Worm (Caenorhabditis elegans) whole organism, L3 larva: ENCODE measurements around the gene Y36E3A.2.

Source experiments
- ama-1 ChIP-seq: fragments of 150-350 bp; optimal IDR thresholded peaks from 2 replicates; lab custom pipeline; 2018
- ceh-16 ChIP-seq: sonication (generic microtip); optimal IDR thresholded peaks from 2 replicates; lab custom pipeline; 2017; ENCODE audit warnings: missing biosample characterization, missing genetic modification characterization
- ceh-28 ChIP-seq: fragments of 150-350 bp; optimal IDR thresholded peaks from 2 replicates; lab custom pipeline; 2014; ENCODE audit warnings: missing biosample characterization, missing genetic modification reagents, missing genetic modification characterization
- ceh-9 ChIP-seq: sonication (generic microtip); optimal IDR thresholded peaks from 2 replicates; lab custom pipeline; 2018; ENCODE audit warnings: missing biosample characterization, missing genetic modification characterization
- daf-12 ChIP-seq: fragments of 150-350 bp; optimal IDR thresholded peaks from 2 replicates; lab custom pipeline; 2014; ENCODE audit warnings: missing biosample characterization, missing genetic modification reagents, missing genetic modification characterization
- egl-5 ChIP-seq: fragments of 150-350 bp; optimal IDR thresholded peaks from 2 replicates; lab custom pipeline; 2017; ENCODE audit warnings: missing biosample characterization, missing genetic modification reagents, missing genetic modification characterization, inconsistent platforms
- elt-1 ChIP-seq: fragments of 150-350 bp; optimal IDR thresholded peaks from 2 replicates; lab custom pipeline; 2014; ENCODE audit warnings: missing biosample characterization, missing genetic modification characterization
- elt-2 ChIP-seq: sonication (generic microtip); optimal IDR thresholded peaks from 2 replicates; lab custom pipeline; 2016; ENCODE audit warnings: missing genetic modification reagents, mild to moderate bottlenecking, missing genetic modification characterization, missing compliant biosample characterization
- elt-3 ChIP-seq, 3 experiments: fragments of 150-350 bp in 1 of 3; sonication (generic microtip) in 2 of 3; optimal IDR thresholded peaks; 2 replicates in 2 of 3; 4 replicates in 1 of 3; lab custom pipeline; 2014 to 2017; ENCODE audit warnings: missing biosample characterization in 3 of 3, missing genetic modification characterization in 3 of 3
- eor-1 ChIP-seq, 2 experiments: fragments of 150-350 bp; optimal IDR thresholded peaks; 2 replicates each; lab custom pipeline; 2014 to 2018; ENCODE audit warnings: missing biosample characterization in 2 of 2, missing genetic modification characterization in 2 of 2
- fkh-10 ChIP-seq: sonication (generic microtip); optimal IDR thresholded peaks from 2 replicates; lab custom pipeline; 2017; ENCODE audit warnings: missing biosample characterization, missing genetic modification reagents, missing genetic modification characterization
- fkh-2 ChIP-seq: fragments of 150-350 bp; optimal IDR thresholded peaks from 2 replicates; lab custom pipeline; 2014; ENCODE audit warnings: missing biosample characterization, missing genetic modification reagents, missing genetic modification characterization
- jun-1 ChIP-seq: fragments of 150-350 bp; optimal IDR thresholded peaks from 2 replicates; lab custom pipeline; 2014; ENCODE audit warnings: missing biosample characterization, missing genetic modification reagents, missing genetic modification characterization
- lin-15B ChIP-seq: fragments of 150-350 bp; optimal IDR thresholded peaks from 2 replicates; lab custom pipeline; 2014; ENCODE audit warnings: missing biosample characterization, missing genetic modification characterization
- lin-39 ChIP-seq: fragments of 150-350 bp; optimal IDR thresholded peaks from 2 replicates; lab custom pipeline; 2018; ENCODE audit warnings: missing biosample characterization, missing genetic modification reagents, missing genetic modification characterization
- lsy-12 ChIP-seq: sonication (generic microtip); optimal IDR thresholded peaks from 2 replicates; lab custom pipeline; 2016; ENCODE audit warnings: mild to moderate bottlenecking, missing genetic modification characterization, missing compliant biosample characterization
- mml-1 ChIP-seq: fragments of 150-350 bp; sonication (generic microtip); optimal IDR thresholded peaks from 3 replicates; lab custom pipeline; 2014; ENCODE audit warnings: missing biosample characterization, missing genetic modification characterization
- nfya-1 ChIP-seq: sonication (generic microtip); optimal IDR thresholded peaks from 2 replicates; lab custom pipeline; 2017; ENCODE audit warnings: missing genetic modification characterization, mild to moderate bottlenecking, missing compliant biosample characterization, antibody characterized with exemption, moderate library complexity; ENCODE audit not compliant: insufficient read depth
- nhr-11 ChIP-seq: fragments of 150-350 bp; optimal IDR thresholded peaks from 2 replicates; lab custom pipeline; 2014; ENCODE audit warnings: missing biosample characterization, missing genetic modification characterization
- nhr-12 ChIP-seq: fragments of 150-350 bp; optimal IDR thresholded peaks from 2 replicates; lab custom pipeline; 2014; ENCODE audit warnings: missing biosample characterization, missing genetic modification characterization
- nhr-23 ChIP-seq: fragments of 150-350 bp; optimal IDR thresholded peaks from 2 replicates; lab custom pipeline; 2014; ENCODE audit warnings: missing biosample characterization, missing genetic modification reagents, missing genetic modification characterization
- nhr-237 ChIP-seq: fragments of 150-350 bp; optimal IDR thresholded peaks from 2 replicates; lab custom pipeline; 2014; ENCODE audit warnings: missing biosample characterization, missing genetic modification characterization
- nhr-25 ChIP-seq: sonication (generic microtip); optimal IDR thresholded peaks from 2 replicates; lab custom pipeline; 2017; ENCODE audit warnings: missing biosample characterization, missing genetic modification characterization
- nhr-77 ChIP-seq: fragments of 150-350 bp; optimal IDR thresholded peaks from 2 replicates; lab custom pipeline; 2014; ENCODE audit warnings: missing biosample characterization, missing genetic modification characterization
- pha-4 ChIP-seq: fragments of 150-350 bp; optimal IDR thresholded peaks from 2 replicates; lab custom pipeline; 2014; ENCODE audit warnings: missing biosample characterization, missing genetic modification reagents, missing genetic modification characterization
- pqm-1 ChIP-seq: fragments of 150-350 bp; optimal IDR thresholded peaks from 2 replicates; lab custom pipeline; 2017; ENCODE audit warnings: missing biosample characterization, missing genetic modification characterization, inconsistent platforms
- sea-2 ChIP-seq: fragments of 150-350 bp; sonication (generic microtip); optimal IDR thresholded peaks from 4 replicates; lab custom pipeline; 2014; ENCODE audit warnings: missing biosample characterization, missing genetic modification reagents, missing genetic modification characterization
- unc-39 ChIP-seq: sonication (generic microtip); optimal IDR thresholded peaks from 4 replicates; lab custom pipeline; 2017; ENCODE audit warnings: missing biosample characterization, missing genetic modification characterization
- unc-62 ChIP-seq: fragments of 150-350 bp; sonication (generic microtip); optimal IDR thresholded peaks from 4 replicates; lab custom pipeline; 2014; ENCODE audit warnings: missing biosample characterization, missing genetic modification reagents, missing genetic modification characterization
- zag-1 ChIP-seq: fragments of 150-350 bp; optimal IDR thresholded peaks from 2 replicates; lab custom pipeline; 2014; ENCODE audit warnings: missing biosample characterization, missing genetic modification characterization
- ztf-11 ChIP-seq: fragments of 150-350 bp; optimal IDR thresholded peaks from 2 replicates; lab custom pipeline; 2014; ENCODE audit warnings: missing biosample characterization, missing genetic modification characterization
- ztf-4 ChIP-seq: fragments of 150-350 bp; optimal IDR thresholded peaks from 2 replicates; lab custom pipeline; 2014; ENCODE audit warnings: missing biosample characterization, missing genetic modification characterization

Gene Y36E3A.2

DNA sequence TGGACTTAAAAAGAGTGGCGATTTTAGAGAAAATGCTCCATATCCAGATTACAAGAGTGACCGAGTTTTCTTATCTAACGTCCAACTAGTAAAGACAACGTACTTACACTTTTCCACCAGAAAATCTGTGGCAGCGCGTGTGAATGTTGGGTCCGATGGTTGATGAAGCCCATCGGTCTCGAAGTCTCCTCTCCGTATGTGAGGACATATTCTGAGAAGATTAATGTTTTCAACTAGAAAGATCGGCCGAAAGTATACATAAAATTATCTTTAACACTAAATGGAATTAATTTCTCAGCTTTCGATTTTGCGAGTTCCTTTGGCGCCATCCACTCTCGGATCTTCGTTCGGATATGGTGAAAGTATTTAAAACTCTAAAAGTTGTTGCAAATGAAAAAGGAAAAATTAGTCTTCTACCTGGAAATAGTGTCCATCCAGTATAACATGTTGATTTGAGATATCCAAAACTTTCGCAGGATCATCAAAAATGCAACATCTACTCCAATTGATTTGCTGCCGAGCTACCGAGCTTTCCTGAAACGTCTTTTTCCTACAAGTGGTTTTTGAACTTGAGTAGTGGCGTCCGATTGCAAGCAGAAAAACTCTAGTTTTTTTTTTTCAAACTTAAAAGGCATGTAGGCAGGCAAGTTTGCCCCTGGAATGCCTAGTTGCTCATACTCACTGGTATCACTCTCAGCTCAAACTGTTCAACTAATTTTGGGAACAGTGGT lies 5.6 kb downstream of the Y36E3A.2 start:
- TF ChIP-seq eor-1 (tag; optimal IDR thresholded peaks at IDR 0.05; lab: Kevin White, UChicago) (no peak), ceh-28 (tag; lab: Kevin White, UChicago) (no peak), fkh-2 (tag; lab: Kevin White, UChicago) (no peak), unc-62 (no peak), elt-1 (tag; lab: Kevin White, UChicago) (no peak)
- TF ChIP-seq, all 47 proteins: peak for 0

ce11 chrV:15432457-15432856 lies 6.6 kb downstream of the Y36E3A.2 start, which contains the start of gene T26H5.8:
TSS of gene T26H5.8 (minus strand) at chrV:15432726.
- TF ChIP-seq egl-5 (tag; lab: Kevin White, UChicago): no peak
- no peak for TF ChIP-seq ceh-28 (tag; lab: Kevin White, UChicago)
- TF ChIP-seq ceh-16 (tag; lab: Kevin White, UChicago): no peak
- no peak for TF ChIP-seq fkh-10 (GFP tag; lab: Kevin White, UChicago)
- TF ChIP-seq nhr-11 (tag; lab: Kevin White, UChicago): no peak
- TF ChIP-seq ceh-9 (tag; lab: Kevin White, UChicago): no peak
- no peak for TF ChIP-seq lsy-12 (tag; lab: Kevin White, UChicago)
- TF ChIP-seq pqm-1 (tag; lab: Kevin White, UChicago): peak; percentile 86
- TF ChIP-seq nhr-237 (tag; lab: Kevin White, UChicago): no peak
- no peak for TF ChIP-seq nhr-25 (tag; lab: Kevin White, UChicago)
- TF ChIP-seq unc-39: no peak
- TF ChIP-seq elt-2: peak; percentile 56
- TF ChIP-seq zag-1 (tag; lab: Kevin White, UChicago): no peak
- TF ChIP-seq jun-1 (tag; lab: Kevin White, UChicago): no peak
- TF ChIP-seq elt-1 (tag; lab: Kevin White, UChicago): no peak
- no peak for TF ChIP-seq nhr-77 (tag; lab: Kevin White, UChicago)
- peak; percentile 90 for TF ChIP-seq pha-4
- TF ChIP-seq nhr-12 (tag; lab: Kevin White, UChicago): no peak
- no peak for TF ChIP-seq nhr-23 (tag; lab: Kevin White, UChicago)
- no peak for TF ChIP-seq fkh-2 (tag; lab: Kevin White, UChicago)
- TF ChIP-seq eor-1 (tag; optimal IDR thresholded peaks at IDR 0.05; lab: Kevin White, UChicago): no peak

DNA sequence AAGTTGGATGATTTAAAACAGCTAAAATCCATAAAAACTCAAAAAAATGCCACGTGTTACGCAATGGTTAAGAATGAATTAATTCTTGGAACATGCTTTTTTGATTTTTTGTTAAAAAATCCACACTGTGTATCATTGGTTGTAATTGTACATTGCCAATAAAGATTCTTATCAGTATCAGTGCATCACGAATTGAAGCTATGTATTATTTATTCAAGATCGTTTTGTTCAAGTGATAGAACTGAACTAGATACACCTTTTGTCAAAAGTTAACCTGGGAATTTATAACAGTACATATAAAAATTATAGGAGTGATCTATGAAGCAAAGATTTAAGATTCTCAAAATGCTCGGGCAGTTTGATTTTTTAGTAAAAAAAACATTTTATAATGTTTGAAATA lies 8.8 kb downstream of the Y36E3A.2 start:
- TF ChIP-seq ceh-28 (tag; lab: Kevin White, UChicago) (no peak), pqm-1 (tag; lab: Kevin White, UChicago) (peak; percentile 62), elt-2 (peak; percentile 37), pha-4 (peak; percentile 39)

ce11 chrV:15436133-15436532 lies 10.3 kb downstream of the Y36E3A.2 start:
- TF ChIP-seq pqm-1 (tag; lab: Kevin White, UChicago): peak; percentile 98
- peak; percentile 46 for TF ChIP-seq jun-1 (tag; lab: Kevin White, UChicago)
- no peak for TF ChIP-seq ztf-11 (tag; lab: Kevin White, UChicago)
- no peak for TF ChIP-seq ama-1 (lab: Kevin White, UChicago)
- TF ChIP-seq mml-1 (tag; lab: Kevin White, UChicago): no peak
- TF ChIP-seq ceh-9 (tag; lab: Kevin White, UChicago): no peak
- peak; percentile 90 for TF ChIP-seq elt-2

- TF ChIP-seq pha-4 (no peak), nfya-1 (tag; lab: Kevin White, UChicago) (peak; percentile 62)
Measured at ce11 chrV:15442384-15442783, 16.5 kb downstream of the Y36E3A.2 start.

DNA sequence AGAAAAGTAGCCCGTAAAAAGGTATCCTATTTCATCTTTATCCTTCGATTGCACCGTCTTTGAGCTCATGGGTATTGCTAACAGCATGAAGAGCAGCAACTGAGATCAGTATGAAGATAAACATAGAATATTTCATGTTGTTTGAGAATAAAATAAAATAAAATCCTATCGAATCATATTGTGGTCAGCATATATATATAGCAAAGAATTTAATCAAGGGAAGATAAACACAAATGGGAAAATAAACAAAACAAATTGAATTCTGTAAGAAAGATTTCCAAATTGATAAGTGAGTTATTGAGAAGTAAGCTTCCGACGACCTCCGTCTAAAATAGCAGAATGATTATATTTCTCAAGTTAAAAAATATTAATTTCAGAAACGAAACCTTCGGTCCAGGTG lies 17.9 kb downstream of the Y36E3A.2 start, which contains the start of gene T26H5.10:
T26H5.10 (minus strand) TSS at position 101 of the 400 bp plus-strand sequence.
- TF ChIP-seq pha-4 (no peak), nfya-1 (tag; lab: Kevin White, UChicago) (no peak), sea-2 (GFP tag; lab: Kevin White, UChicago) (no peak), unc-39 (no peak), nhr-77 (tag; lab: Kevin White, UChicago) (no peak), lin-15B (tag; lab: Kevin White, UChicago) (no peak), ama-1 (lab: Kevin White, UChicago) (no peak), elt-3 (tag; optimal IDR thresholded peaks at IDR 0.05; lab: Kevin White, UChicago) (no peak), lin-39 (no peak), daf-12 (no peak), eor-1 (tag; optimal IDR thresholded peaks at IDR 0.05; lab: Kevin White, UChicago) (no peak), nhr-11 (tag; lab: Kevin White, UChicago) (no peak), ztf-4 (tag; lab: Kevin White, UChicago) (no peak)
